Worm (Caenorhabditis elegans) whole organism, L4/young adult: ENCODE data around the gene clec-225.

Experiments used
- W03F9.2 ChIP-seq: fragments of 150-350 bp; optimal IDR thresholded peaks from 2 replicates; lab custom pipeline; 2014; ENCODE audit warnings: missing biosample characterization, missing genetic modification characterization
- him-1 ChIP-seq: sonication (generic microtip); optimal IDR thresholded peaks from 2 replicates; lab custom pipeline; 2016; ENCODE audit warnings: missing genotype, missing genetic modification reagents, missing genetic modification characterization, missing compliant biosample characterization

DNA sequence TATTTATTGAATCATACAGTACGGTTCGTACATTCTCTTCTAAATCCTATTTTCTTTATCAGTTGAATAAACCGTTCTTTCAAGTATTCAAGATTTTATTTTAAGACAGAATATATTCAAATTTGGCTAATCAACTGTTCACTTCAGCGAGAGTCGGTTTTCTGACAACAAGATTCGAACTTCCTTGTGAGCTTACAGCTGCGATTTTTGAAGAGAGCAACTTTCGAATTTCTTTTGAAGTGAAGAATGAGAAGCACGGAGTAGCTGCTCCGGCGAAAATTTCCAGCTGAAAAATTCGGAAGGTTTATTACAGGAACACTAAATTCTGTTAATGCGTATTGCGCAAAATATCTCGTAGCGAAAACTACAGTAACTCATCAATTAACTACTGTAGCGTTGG is 46.8 kb upstream of the clec-225 start:
- TF ChIP-seq W03F9.2 = no peak
- TF ChIP-seq him-1 = no peak
